Fruit fly (Drosophila melanogaster): Measurements from ENCODE around the gene CG7963.

Gene CG7963

dm6 chr3R:8340675-8341275 lies 21.9 kb upstream of the CG7963 start, which contains the start of the genes COX7A and Arl2:
Gene COX7A (minus strand): TSS chr3R:8341043.
Gene Arl2 (plus strand): TSS chr3R:8341100.
- peak in 1 of 2 experiments; percentile 16 for TF ChIP-seq CTCF (optimal IDR thresholded peaks at IDR 0.05)
- no peak for TF ChIP-seq CG8478 (optimal IDR thresholded peaks at IDR 0.05)

- TF ChIP-seq CG8478 (optimal IDR thresholded peaks at IDR 0.05): no peak
- TF ChIP-seq CTCF (optimal IDR thresholded peaks at IDR 0.05): no peak
Measured at dm6 chr3R:8343251-8343744, 19.3 kb upstream of the CG7963 start, which contains the start of the genes PNKP and COX7AL. Gene PNKP (minus strand): TSS chr3R:8343516. Gene COX7AL (plus strand): TSS chr3R:8343669.

dm6 chr3R:8344174-8344573 lies 18.5 kb upstream of the CG7963 start, which contains the start of gene DppIII:
Gene DppIII (plus strand): TSS chr3R:8344400.
- no peak for TF ChIP-seq CG8478 (optimal IDR thresholded peaks at IDR 0.05)
- no peak for TF ChIP-seq CTCF (optimal IDR thresholded peaks at IDR 0.05)

- TF ChIP-seq CTCF (optimal IDR thresholded peaks at IDR 0.05) (no peak), CG8478 (optimal IDR thresholded peaks at IDR 0.05) (no peak)
Measured at dm6 chr3R:8347279-8347678, 15.3 kb upstream of the CG7963 start, which contains the start of gene CG7352. Gene CG7352 (plus strand): TSS chr3R:8347579.

- TF ChIP-seq CTCF (optimal IDR thresholded peaks at IDR 0.05) (no peak), CG8478 (optimal IDR thresholded peaks at IDR 0.05) (no peak)
Measured at dm6 chr3R:8347835-8348234, 14.8 kb upstream of the CG7963 start.

- TF ChIP-seq CG8478 (optimal IDR thresholded peaks at IDR 0.05): no peak
- no peak for TF ChIP-seq CTCF (optimal IDR thresholded peaks at IDR 0.05)
Measured at dm6 chr3R:8349106-8349448, 13.5 kb upstream of the CG7963 start.

dm6 chr3R:8349449-8350115 lies 13.0 kb upstream of the CG7963 start, which contains the start of gene Atg13:
Gene Atg13 (plus strand): TSS chr3R:8349815.
- no peak for TF ChIP-seq CG8478 (optimal IDR thresholded peaks at IDR 0.05)

dm6 chr3R:8352961-8353728 lies 9.5 kb upstream of the CG7963 start:
- no peak for TF ChIP-seq CG8478 (optimal IDR thresholded peaks at IDR 0.05)
- no peak for TF ChIP-seq CTCF (optimal IDR thresholded peaks at IDR 0.05)

- TF ChIP-seq CG8478 (optimal IDR thresholded peaks at IDR 0.05) (no peak), CTCF (optimal IDR thresholded peaks at IDR 0.05) (no peak)
Measured at dm6 chr3R:8353994-8354393, 8.6 kb upstream of the CG7963 start.

- TF ChIP-seq CTCF (optimal IDR thresholded peaks at IDR 0.05) (no peak), CG8478 (optimal IDR thresholded peaks at IDR 0.05) (no peak)
Measured at dm6 chr3R:8354458-8354857, 8.2 kb upstream of the CG7963 start.

dm6 chr3R:8354969-8355368 lies 7.7 kb upstream of the CG7963 start:
- TF ChIP-seq CG8478 (optimal IDR thresholded peaks at IDR 0.05): no peak
- TF ChIP-seq CTCF (optimal IDR thresholded peaks at IDR 0.05): no peak

- TF ChIP-seq CG8478 (optimal IDR thresholded peaks at IDR 0.05): no peak
- no peak for TF ChIP-seq CTCF (optimal IDR thresholded peaks at IDR 0.05)
Measured at dm6 chr3R:8355579-8355978, 7.0 kb upstream of the CG7963 start.

dm6 chr3R:8356626-8357290 lies 5.9 kb upstream of the CG7963 start, which contains the start of gene stck:
Gene stck (plus strand): TSS chr3R:8356978.
- TF ChIP-seq CTCF (optimal IDR thresholded peaks at IDR 0.05): peak in 1 of 2 experiments; percentile 25
- TF ChIP-seq CG8478 (optimal IDR thresholded peaks at IDR 0.05): no peak

dm6 chr3R:8357372-8357992 lies 5.1 kb upstream of the CG7963 start:
- TF ChIP-seq CTCF (optimal IDR thresholded peaks at IDR 0.05): no peak
- no peak for TF ChIP-seq CG8478 (optimal IDR thresholded peaks at IDR 0.05)

All from S2 (cell line).